Fruit fly (Drosophila melanogaster) whole organism, embryonic: ENCODE results near the gene CG13137.

ENCODE experiments used
- Atf6 ChIP-seq: fragments of 200-800 bp; sonication (Bioruptor generic); IDR thresholded peaks from 2 replicates; pipeline ENCODE4 v1.3.6; 2022; ENCODE audit warnings: missing biosample characterization, missing genetic modification characterization
- BEAF-32 ChIP-seq: fragments of 200-800 bp; sonication (Bioruptor generic); optimal IDR thresholded peaks from 3 replicates; lab custom pipeline; 2017; ENCODE audit warnings: missing biosample characterization, missing genetic modification characterization, mild to moderate bottlenecking, moderate library complexity, missing genetic modification reagents
- CG10366 ChIP-seq: fragments of 200-800 bp; sonication (Bioruptor generic); IDR thresholded peaks from 2 replicates; pipeline ENCODE4 v1.3.6; 2022; ENCODE audit warnings: missing biosample characterization, missing genetic modification characterization
- CG11247 ChIP-seq: fragments of 200-800 bp; sonication (Bioruptor generic); IDR thresholded peaks from 2 replicates; pipeline ENCODE4 v1.3.6; 2022; ENCODE audit warnings: missing biosample characterization, missing genetic modification characterization
- CG11456 ChIP-seq: fragments of 200-800 bp; sonication (Bioruptor generic); IDR thresholded peaks from 3 replicates; pipeline ENCODE4 v1.3.6; 2022; ENCODE audit warnings: missing biosample characterization, missing genetic modification characterization
- CG12219 ChIP-seq: fragments of 200-800 bp; sonication (Bioruptor generic); optimal IDR thresholded peaks from 3 replicates; lab custom pipeline; 2018; ENCODE audit warnings: missing biosample characterization, mild to moderate bottlenecking, missing genetic modification characterization
- CG12391 ChIP-seq: fragments of 200-800 bp; sonication (Bioruptor generic); optimal IDR thresholded peaks from 3 replicates; lab custom pipeline; 2018; ENCODE audit warnings: missing biosample characterization, mild to moderate bottlenecking, missing genetic modification characterization, moderate library complexity
- CG12769 ChIP-seq: fragments of 200-800 bp; sonication (Bioruptor generic); optimal IDR thresholded peaks from 2 replicates; lab custom pipeline; 2019; ENCODE audit warnings: missing biosample characterization, mild to moderate bottlenecking, missing genetic modification characterization, moderate library complexity
- CG15073 ChIP-seq: fragments of 200-800 bp; sonication (Bioruptor generic); optimal IDR thresholded peaks from 2 replicates; lab custom pipeline; 2016; ENCODE audit warnings: missing biosample characterization, missing genetic modification characterization
- CG1529 ChIP-seq: fragments of 200-800 bp; sonication (Bioruptor generic); optimal IDR thresholded peaks from 3 replicates; lab custom pipeline; 2018; ENCODE audit warnings: missing biosample characterization, missing genetic modification characterization
- CG16863 ChIP-seq: fragments of 200-800 bp; sonication (Bioruptor generic); optimal IDR thresholded peaks from 3 replicates; lab custom pipeline; 2016; ENCODE audit warnings: missing biosample characterization, missing genetic modification characterization
- CG17612 ChIP-seq: fragments of 200-800 bp; sonication (Bioruptor generic); IDR thresholded peaks from 2 replicates; pipeline ENCODE4 v1.3.6; 2022; ENCODE audit warnings: missing biosample characterization, missing genetic modification characterization
- CG1832 ChIP-seq: fragments of 200-800 bp; sonication (Bioruptor generic); optimal IDR thresholded peaks from 2 replicates; lab custom pipeline; 2017; ENCODE audit warnings: missing biosample characterization, mild to moderate bottlenecking, missing genetic modification characterization, inconsistent platforms
- CG31365 ChIP-seq: fragments of 200-800 bp; sonication (Bioruptor generic); optimal IDR thresholded peaks from 2 replicates; lab custom pipeline; 2018; ENCODE audit warnings: missing biosample characterization, mild to moderate bottlenecking, missing genetic modification characterization
- CG31441 ChIP-seq: fragments of 200-800 bp; sonication (Bioruptor generic); IDR thresholded peaks from 2 replicates; pipeline ENCODE4 v1.3.6; 2022; ENCODE audit warnings: missing biosample characterization, missing genetic modification characterization
- CG3281 ChIP-seq: fragments of 200-800 bp; sonication (Bioruptor generic); optimal IDR thresholded peaks from 3 replicates; lab custom pipeline; 2017; ENCODE audit warnings: missing biosample characterization, mild to moderate bottlenecking, missing genetic modification characterization
- CG34422 ChIP-seq: fragments of 200-800 bp; sonication (Bioruptor generic); IDR thresholded peaks from 3 replicates; pipeline ENCODE4 v1.3.6; 2022; ENCODE audit warnings: missing biosample characterization, missing genetic modification characterization
- CG7839 ChIP-seq: fragments of 200-800 bp; sonication (Bioruptor generic); optimal IDR thresholded peaks from 3 replicates; lab custom pipeline; 2018; ENCODE audit warnings: missing biosample characterization, mild to moderate bottlenecking, missing genetic modification characterization, moderate library complexity
- CG8089 ChIP-seq: fragments of 200-800 bp; sonication (Bioruptor generic); optimal IDR thresholded peaks from 3 replicates; lab custom pipeline; 2016; ENCODE audit warnings: missing biosample characterization, missing genetic modification characterization
- CG8290 ChIP-seq, 3 experiments: fragments of 200-800 bp; sonication (Bioruptor generic); optimal IDR thresholded peaks; 2 replicates each; lab custom pipeline; 2016 to 2019; ENCODE audit warnings: missing biosample characterization in 3 of 3, missing genetic modification characterization in 3 of 3, mild to moderate bottlenecking in 2 of 3, moderate library complexity in 1 of 3
- CG8765 ChIP-seq: fragments of 200-800 bp; sonication (Bioruptor generic); IDR thresholded peaks from 2 replicates; pipeline ENCODE4 v1.3.6; 2022; ENCODE audit warnings: missing biosample characterization, missing genetic modification characterization
- CG9215 ChIP-seq: fragments of 200-800 bp; sonication (Bioruptor generic); IDR thresholded peaks from 2 replicates; pipeline ENCODE4 v1.3.6; 2022; ENCODE audit warnings: missing biosample characterization, missing genetic modification characterization
- CG9437 ChIP-seq: fragments of 200-800 bp; sonication (Bioruptor generic); optimal IDR thresholded peaks from 2 replicates; lab custom pipeline; 2018; ENCODE audit warnings: missing biosample characterization, mild to moderate bottlenecking, missing genetic modification characterization
- Deaf1 ChIP-seq: fragments of 200-800 bp; optimal IDR thresholded peaks from 3 replicates; lab custom pipeline; 2019; ENCODE audit warnings: missing biosample characterization, mild to moderate bottlenecking, missing genetic modification characterization, moderate library complexity
- Ets65A ChIP-seq: fragments of 200-800 bp; sonication (Bioruptor generic); peaks from one replicate; lab custom pipeline; 2016; ENCODE audit warnings: missing biosample characterization, missing genetic modification characterization
- Fer2 ChIP-seq: fragments of 200-800 bp; sonication (Bioruptor generic); optimal IDR thresholded peaks from 2 replicates; lab custom pipeline; 2018; ENCODE audit warnings: missing biosample characterization, mild to moderate bottlenecking, missing genetic modification characterization, moderate library complexity
- Jarid2 ChIP-seq: fragments of 200-800 bp; sonication (Bioruptor generic); optimal IDR thresholded peaks from 3 replicates; lab custom pipeline; 2017; ENCODE audit warnings: mild to moderate bottlenecking, missing biosample characterization, missing genetic modification reagents, missing genetic modification characterization
- Mrtf ChIP-seq: fragments of 200-800 bp; sonication (Bioruptor generic); IDR thresholded peaks from 3 replicates; pipeline ENCODE4 v1.3.6; 2022; ENCODE audit warnings: missing biosample characterization, missing genetic modification characterization
- Neu2 ChIP-seq: fragments of 200-800 bp; sonication (Bioruptor generic); optimal IDR thresholded peaks from 3 replicates; lab custom pipeline; 2016; ENCODE audit warnings: missing biosample characterization, missing genetic modification characterization, borderline replicate concordance
- amos ChIP-seq: fragments of 200-800 bp; sonication (Bioruptor generic); IDR thresholded peaks from 2 replicates; pipeline ENCODE4 v1.3.6; 2022; ENCODE audit warnings: missing biosample characterization, missing genetic modification characterization; ENCODE audit not compliant: partially characterized antibody
- az2 ChIP-seq: fragments of 200-800 bp; sonication (Bioruptor generic); optimal IDR thresholded peaks from 3 replicates; lab custom pipeline; 2016; ENCODE audit warnings: missing biosample characterization, missing genetic modification characterization
- crp ChIP-seq, 2 experiments: fragments of 200-800 bp; sonication (Bioruptor generic); optimal IDR thresholded peaks; 2 replicates in 1 of 2; 3 replicates in 1 of 2; lab custom pipeline; 2017; ENCODE audit warnings: missing biosample characterization in 2 of 2, missing genetic modification characterization in 2 of 2, mild to moderate bottlenecking in 1 of 2, moderate library complexity in 1 of 2
- en ChIP-seq: fragments of 200-800 bp; sonication (Bioruptor generic); optimal IDR thresholded peaks from 2 replicates; lab custom pipeline; 2016; ENCODE audit warnings: missing biosample characterization, missing genetic modification characterization
- ftz-f1 ChIP-seq: fragments of 200-800 bp; sonication (Bioruptor generic); optimal IDR thresholded peaks from 2 replicates; lab custom pipeline; 2016; ENCODE audit warnings: missing biosample characterization, missing genetic modification characterization
- ham ChIP-seq: fragments of 200-800 bp; sonication (Bioruptor generic); IDR thresholded peaks from 2 replicates; pipeline ENCODE4 v1.3.6; 2022; ENCODE audit warnings: missing biosample characterization, missing genetic modification characterization
- ken ChIP-seq: fragments of 200-800 bp; sonication (Bioruptor generic); IDR thresholded peaks from 3 replicates; pipeline ENCODE4 v1.3.6; 2022; ENCODE audit warnings: missing biosample characterization, missing genetic modification characterization
- lov ChIP-seq, 2 experiments: fragments of 200-800 bp in 1 of 2; fragments of >200 bp in 1 of 2; sonication (Bioruptor generic) in 1 of 2; IDR thresholded peaks in 1 of 2; optimal IDR thresholded peaks in 1 of 2; 2 replicates in 1 of 2; 3 replicates in 1 of 2; pipeline versions ENCODE4 v1.3.6 to Lab custom; 2017 to 2022; ENCODE audit warnings: missing biosample characterization in 1 of 2, missing genetic modification characterization in 1 of 2
- pan ChIP-seq, 4 experiments: fragments of >200 bp in 3 of 4; fragments of 200-800 bp in 1 of 4; sonication (Bioruptor generic) in 1 of 4; optimal IDR thresholded peaks in 3 of 4; IDR thresholded peaks in 1 of 4; 2 replicates each; pipeline versions ENCODE4 v1.3.6 to Lab custom; 2017 to 2022; ENCODE audit warnings: missing biosample characterization in 2 of 4, missing genetic modification characterization in 2 of 4, mixed read lengths in 1 of 4
- scrt ChIP-seq: fragments of 200-800 bp; sonication (Bioruptor generic); optimal IDR thresholded peaks from 2 replicates; lab custom pipeline; 2018; ENCODE audit warnings: missing biosample characterization, mild to moderate bottlenecking, missing genetic modification characterization, moderate library complexity
- sens ChIP-seq: fragments of 200-800 bp; sonication (Bioruptor generic); peaks from one replicate; lab custom pipeline; 2016; ENCODE audit warnings: missing biosample characterization, missing genetic modification characterization
- sens-2 ChIP-seq: fragments of 200-800 bp; sonication (Bioruptor generic); IDR thresholded peaks from 2 replicates; pipeline ENCODE4 v1.3.6; 2022; ENCODE audit warnings: missing biosample characterization, missing genetic modification characterization
- slou ChIP-seq: fragments of 200-800 bp; sonication (Bioruptor generic); optimal IDR thresholded peaks from 3 replicates; lab custom pipeline; 2016; ENCODE audit warnings: missing biosample characterization, missing genetic modification characterization
- sug ChIP-seq: fragments of 200-800 bp; optimal IDR thresholded peaks from 2 replicates; lab custom pipeline; 2019; ENCODE audit warnings: missing biosample characterization, mild to moderate bottlenecking, missing genetic modification characterization, moderate library complexity
- tgo ChIP-seq: fragments of 200-800 bp; sonication (Bioruptor generic); IDR thresholded peaks from 3 replicates; pipeline ENCODE4 v1.3.6; 2022; ENCODE audit warnings: missing biosample characterization, missing genetic modification characterization
- tll ChIP-seq, 2 experiments: fragments of 200-800 bp in 1 of 2; fragments of >200 bp in 1 of 2; sonication (Bioruptor generic) in 1 of 2; optimal IDR thresholded peaks; 2 replicates each; lab custom pipeline; 2017 to 2019; ENCODE audit warnings: missing biosample characterization in 2 of 2, missing genetic modification characterization in 2 of 2, mild to moderate bottlenecking in 1 of 2, moderate library complexity in 1 of 2

Gene CG13137

DNA sequence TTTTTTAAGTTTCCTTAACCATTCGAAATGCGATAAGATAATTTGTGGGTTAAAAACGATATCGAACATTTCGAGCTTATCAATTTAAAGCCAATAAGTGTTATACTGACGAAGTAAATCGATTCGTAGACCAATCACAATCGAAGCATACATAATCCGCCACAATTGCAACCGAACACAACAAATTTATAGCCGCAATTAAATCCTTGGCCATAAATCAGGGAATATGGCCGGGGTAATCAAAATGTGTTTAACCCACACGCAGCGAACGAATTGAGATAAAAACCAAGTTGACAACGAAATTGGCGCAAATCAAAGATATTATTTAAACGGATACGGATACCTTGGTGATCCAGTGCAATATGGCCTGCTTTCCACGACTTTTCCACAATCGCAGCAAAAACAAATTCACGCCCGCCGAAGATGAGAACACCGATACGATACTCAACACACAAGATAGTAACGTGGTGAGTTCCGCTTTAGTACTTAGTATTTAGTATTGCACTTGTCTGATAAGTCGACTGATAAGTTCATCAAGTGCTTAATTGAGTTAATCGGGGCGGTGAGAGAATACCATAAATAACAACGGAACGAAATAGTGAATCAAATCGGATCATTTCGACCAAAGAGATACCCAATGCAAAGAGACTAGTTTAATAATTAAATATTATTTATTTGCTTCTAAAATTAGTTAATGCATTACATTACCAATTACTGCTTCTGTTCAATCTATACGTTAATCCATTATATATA is 25.6 kb upstream of the CG13137 start (continued):
- TF ChIP-seq ken (GFP tag; lab: Robert Waterston, UW) = no peak
- TF ChIP-seq Fer2 = no peak
- TF ChIP-seq, all 482 proteins: peak for 23

DNA sequence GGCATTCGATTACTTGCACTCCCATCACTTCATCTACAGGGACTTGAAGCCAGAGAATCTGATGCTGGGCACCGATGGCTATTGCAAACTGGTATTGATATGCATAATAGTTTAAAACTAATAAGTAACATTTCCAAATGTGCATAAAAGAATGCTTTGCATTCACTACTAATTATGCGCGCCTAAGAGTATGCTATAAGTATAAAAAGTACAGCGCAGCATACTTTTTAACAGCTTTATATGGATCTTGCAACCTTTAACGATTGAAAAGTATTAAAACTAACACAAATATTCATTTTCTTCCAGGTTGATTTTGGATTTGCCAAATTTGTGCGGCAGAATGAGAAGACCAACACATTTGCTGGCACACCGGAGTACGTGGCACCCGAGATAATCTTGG is 18.1 kb upstream of the CG13137 start:
- TF ChIP-seq CG31441 (GFP tag; lab: Robert Waterston, UW) = no peak
- TF ChIP-seq crp (GFP tag; optimal IDR thresholded peaks at IDR 0.05; lab: Kevin White, UChicago) = no peak
- no peak for TF ChIP-seq CG31365 (tag; lab: Kevin White, UChicago)
- no peak for TF ChIP-seq CG12391 (tag; lab: Kevin White, UChicago)
- TF ChIP-seq Mrtf (GFP tag; lab: Robert Waterston, UW) = no peak
- no peak for TF ChIP-seq amos (GFP tag; lab: Robert Waterston, UW)
- peak; percentile 74 for TF ChIP-seq CG8290 (GFP tag; optimal IDR thresholded peaks at IDR 0.05; lab: Kevin White, UChicago)
- TF ChIP-seq CG8290 (tag; optimal IDR thresholded peaks at IDR 0.05; lab: Kevin White, UChicago) = peak in 1 of 2 experiments; percentile 85
- TF ChIP-seq ham (GFP tag; lab: Robert Waterston, UW) = no peak
- TF ChIP-seq CG8089 (GFP tag; lab: Kevin White, UChicago) = no peak
- no peak for TF ChIP-seq ftz-f1
- no peak for TF ChIP-seq CG1832
- no peak for TF ChIP-seq CG1529
- no peak for TF ChIP-seq CG12769
- TF ChIP-seq pan (optimal IDR thresholded peaks at IDR 0.05; lab: Kevin White, UChicago) = no peak
- no peak for TF ChIP-seq pan (GFP tag; optimal IDR thresholded peaks at IDR 0.05 in 1 of 2, IDR thresholded peaks at IDR 0.05 in 1 of 2)
- TF ChIP-seq CG16863 (GFP tag; lab: Kevin White, UChicago) = no peak
- TF ChIP-seq slou (GFP tag; lab: Kevin White, UChicago) = no peak
- TF ChIP-seq CG17612 = peak; percentile 87

DNA sequence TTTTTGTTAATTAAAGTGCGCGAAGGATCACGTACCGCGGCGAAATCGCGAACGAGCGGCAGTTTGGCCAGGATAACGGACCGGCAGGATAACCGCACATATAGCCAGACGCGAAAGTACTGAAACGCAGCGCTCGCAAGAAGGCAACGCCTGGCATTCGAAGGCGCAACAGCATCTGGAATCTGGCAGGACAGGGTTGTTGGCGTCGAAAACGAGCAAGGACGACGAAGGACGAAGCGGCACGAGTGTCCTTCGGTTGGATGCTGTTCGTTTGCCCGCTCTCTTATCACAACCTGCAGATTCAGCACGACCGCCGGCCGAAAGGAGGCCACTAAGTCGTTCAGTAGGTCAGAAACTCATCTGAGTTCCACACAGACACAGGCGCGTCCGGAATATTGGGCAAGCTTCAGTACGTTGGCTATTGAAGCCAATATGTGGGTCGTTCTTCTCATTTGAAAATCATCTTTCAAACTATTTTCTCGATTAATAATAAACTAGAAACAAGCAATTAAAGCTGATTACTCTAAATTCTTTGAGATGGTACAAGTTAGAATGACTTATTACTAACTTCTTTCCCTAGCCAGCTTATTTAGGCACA is 7.8 kb downstream of the CG13137 start, which contains the start of gene CG44153:
CG44153 (minus strand) TSS at position 75 of the 598 bp plus-strand sequence.
- TF ChIP-seq CG10366 (GFP tag; lab: Robert Waterston, UW) (no peak), CG8765 (GFP tag; lab: Robert Waterston, UW) (no peak), Fer2 (no peak), BEAF-32 (GFP tag; lab: Kevin White, UChicago) (no peak), Atf6 (GFP tag; lab: Robert Waterston, UW) (no peak), tll (GFP tag; optimal IDR thresholded peaks at IDR 0.05; lab: Kevin White, UChicago) (no peak), CG34422 (GFP tag; lab: Robert Waterston, UW) (0 out of 3 replicates have a peak, but pooled peaks have one; percentile 31), az2 (GFP tag; lab: Kevin White, UChicago) (no peak), CG3281 (peak; percentile 91), Ets65A (GFP tag; lab: Kevin White, UChicago) (peak; percentile 40), sens (peak; percentile 3), Jarid2 (peak; percentile 58), lov (optimal IDR thresholded peaks at IDR 0.05; lab: Kevin White, UChicago) (no peak), lov (GFP tag; IDR thresholded peaks at IDR 0.05; lab: Robert Waterston, UW) (no peak), CG12391 (tag; lab: Kevin White, UChicago) (no peak), Deaf1 (peak; percentile 98), CG9215 (GFP tag; lab: Robert Waterston, UW) (no peak), sug (tag; lab: Kevin White, UChicago) (no peak), sens-2 (GFP tag; lab: Robert Waterston, UW) (no peak), en (GFP tag; lab: Kevin White, UChicago) (no peak), tgo (GFP tag; lab: Robert Waterston, UW) (no peak), CG7839 (tag; lab: Kevin White, UChicago) (no peak), scrt (GFP tag; lab: Kevin White, UChicago) (peak; percentile 80), Neu2 (GFP tag; lab: Kevin White, UChicago) (no peak), CG12219 (GFP tag; lab: Kevin White, UChicago) (no peak), CG11456 (GFP tag; lab: Robert Waterston, UW) (no peak), CG15073 (GFP tag; lab: Kevin White, UChicago) (peak; percentile 92), CG9437 (GFP tag; lab: Kevin White, UChicago) (no peak), CG11247 (GFP tag; lab: Robert Waterston, UW) (no peak)
